Worm (Caenorhabditis elegans) whole organism, L4 larva: ENCODE results near the gene sur-5.
A peak's percentile ranks its signal among the peaks of the same experiment; 100 is the strongest.

Experiments used
- F26F4.8 ChIP-seq: fragments of 200-800 bp; sonication (Bioruptor generic); conservative IDR thresholded peaks from 2 replicates; pipeline ENCODE4 v1.3.6; 2022; ENCODE audit warnings: missing genetic modification characterization, missing compliant biosample characterization
- F49E8.2 ChIP-seq: sonication (generic microtip); optimal IDR thresholded peaks from 2 replicates; lab custom pipeline; 2016; ENCODE audit warnings: missing compliant biosample characterization, mild to moderate bottlenecking, missing genetic modification characterization, borderline replicate concordance
- T26A8.4 ChIP-seq: fragments of 200-800 bp; sonication (Bioruptor generic); IDR thresholded peaks from 2 replicates; pipeline ENCODE4 v1.3.6; 2022; ENCODE audit warnings: missing genetic modification characterization, missing compliant biosample characterization
- Y105C5A.15 ChIP-seq: fragments of 200-800 bp; sonication (Bioruptor generic); IDR thresholded peaks from 2 replicates; pipeline ENCODE4 v1.3.6; 2022; ENCODE audit warnings: missing genetic modification characterization, missing compliant biosample characterization
- Y48G9A.11 ChIP-seq: fragments of 200-800 bp; sonication (Bioruptor generic); IDR thresholded peaks from 2 replicates; pipeline ENCODE4 v1.3.6; 2022; ENCODE audit warnings: missing genetic modification reagents, missing genetic modification characterization, missing compliant biosample characterization
- Y75B8A.6 ChIP-seq: fragments of 200-800 bp; sonication (Bioruptor generic); IDR thresholded peaks from 2 replicates; pipeline ENCODE4 v1.3.6; 2022; ENCODE audit warnings: missing genetic modification reagents, missing genetic modification characterization, missing compliant biosample characterization
- ZK337.2 ChIP-seq: fragments of 200-800 bp; sonication (Bioruptor generic); IDR thresholded peaks from 2 replicates; pipeline ENCODE4 v1.3.6; 2022; ENCODE audit warnings: missing genetic modification reagents, missing genetic modification characterization, missing compliant biosample characterization
- aly-2 ChIP-seq: sonication (generic microtip); optimal IDR thresholded peaks from 2 replicates; lab custom pipeline; 2018; ENCODE audit warnings: missing biosample characterization, missing genetic modification characterization
- ceh-28 ChIP-seq: fragments of 150-350 bp; optimal IDR thresholded peaks from 2 replicates; lab custom pipeline; 2014; ENCODE audit warnings: missing biosample characterization, missing genetic modification reagents, missing genetic modification characterization
- ceh-32 ChIP-seq: sonication (generic microtip); optimal IDR thresholded peaks from 2 replicates; lab custom pipeline; 2016; ENCODE audit warnings: mild to moderate bottlenecking, missing genetic modification characterization, missing compliant biosample characterization; ENCODE audit not compliant: poor library complexity
- ceh-82 ChIP-seq: sonication (generic microtip); optimal IDR thresholded peaks from 2 replicates; lab custom pipeline; 2017; ENCODE audit warnings: missing biosample characterization, missing genetic modification characterization
- ces-1 ChIP-seq: fragments of 150-350 bp; sonication (generic microtip); optimal IDR thresholded peaks from 4 replicates; lab custom pipeline; 2014; ENCODE audit warnings: missing biosample characterization, missing genetic modification reagents, missing genetic modification characterization
- cey-2 ChIP-seq: sonication (generic microtip); optimal IDR thresholded peaks from 3 replicates; lab custom pipeline; 2017; ENCODE audit warnings: missing genetic modification characterization, mild to moderate bottlenecking, missing compliant biosample characterization, antibody characterized with exemption, borderline replicate concordance; ENCODE audit not compliant: insufficient read depth
- daf-12 ChIP-seq: fragments of 150-350 bp; optimal IDR thresholded peaks from 2 replicates; lab custom pipeline; 2014; ENCODE audit warnings: missing biosample characterization, missing genetic modification reagents, missing genetic modification characterization
- dmd-9 ChIP-seq: fragments of 200-800 bp; sonication (Bioruptor generic); IDR thresholded peaks from 2 replicates; pipeline ENCODE4 v1.3.6; 2022; ENCODE audit warnings: missing genetic modification reagents, missing genetic modification characterization, missing compliant biosample characterization
- dpl-1 ChIP-seq: fragments of 150-350 bp; optimal IDR thresholded peaks from 2 replicates; lab custom pipeline; 2014; ENCODE audit warnings: missing biosample characterization, missing genetic modification reagents, missing genetic modification characterization
- duxl-1 ChIP-seq: sonication (generic microtip); optimal IDR thresholded peaks from 2 replicates; lab custom pipeline; 2016; ENCODE audit warnings: mild to moderate bottlenecking, missing genetic modification characterization, moderate library complexity, missing compliant biosample characterization; ENCODE audit not compliant: poor library complexity
- egl-27 ChIP-seq: sonication (generic microtip); optimal IDR thresholded peaks from 3 replicates; lab custom pipeline; 2017; ENCODE audit warnings: missing biosample characterization, missing genetic modification reagents, missing genetic modification characterization
- gei-8 ChIP-seq: fragments of 200-800 bp; sonication (Bioruptor generic); optimal IDR thresholded peaks from 2 replicates; lab custom pipeline; 2018; ENCODE audit warnings: mild to moderate bottlenecking, missing genetic modification characterization, missing compliant biosample characterization
- hif-1 ChIP-seq, 2 experiments: sonication (generic microtip); optimal IDR thresholded peaks; 2 replicates each; lab custom pipeline; 2016 to 2017; ENCODE audit warnings: missing compliant biosample characterization in 2 of 2, missing genetic modification characterization in 2 of 2, missing genetic modification reagents in 2 of 2, missing genotype in 2 of 2, mild to moderate bottlenecking in 1 of 2
- jun-1 ChIP-seq: fragments of 150-350 bp; optimal IDR thresholded peaks from 2 replicates; lab custom pipeline; 2014; ENCODE audit warnings: missing biosample characterization, missing genetic modification reagents, missing genetic modification characterization
- lim-7 ChIP-seq: fragments of 200-800 bp; sonication (Bioruptor generic); IDR thresholded peaks from 2 replicates; pipeline ENCODE4 v1.3.6; 2022; ENCODE audit warnings: missing genetic modification characterization, missing compliant biosample characterization
- lin-1 ChIP-seq: fragments of 200-800 bp; sonication (Bioruptor generic); IDR thresholded peaks from 2 replicates; pipeline ENCODE4 v1.3.6; 2022; ENCODE audit warnings: missing genetic modification reagents, missing genetic modification characterization, missing compliant biosample characterization
- lin-15B ChIP-seq: fragments of 150-350 bp; sonication (generic microtip); optimal IDR thresholded peaks from 3 replicates; lab custom pipeline; 2014; ENCODE audit warnings: missing biosample characterization, missing genetic modification characterization
- lin-38 ChIP-seq: fragments of 200-800 bp; sonication (Bioruptor generic); IDR thresholded peaks from 2 replicates; pipeline ENCODE4 v1.3.6; 2022; ENCODE audit warnings: missing genetic modification reagents, missing genetic modification characterization, missing compliant biosample characterization
- lin-39 ChIP-seq: fragments of 150-350 bp; optimal IDR thresholded peaks from 2 replicates; lab custom pipeline; 2014; ENCODE audit warnings: missing biosample characterization, missing genetic modification reagents, missing genetic modification characterization
- mep-1 ChIP-seq: fragments of 150-350 bp; sonication (generic microtip); optimal IDR thresholded peaks from 3 replicates; lab custom pipeline; 2014; ENCODE audit warnings: missing biosample characterization, missing genetic modification characterization
- mes-2 ChIP-seq: sonication (generic microtip); optimal IDR thresholded peaks from 2 replicates; lab custom pipeline; 2016; ENCODE audit warnings: missing genotype, mild to moderate bottlenecking, missing genetic modification characterization, missing compliant biosample characterization; ENCODE audit not compliant: poor library complexity, severe bottlenecking
- mxl-2 ChIP-seq: fragments of 200-800 bp; sonication (Bioruptor generic); conservative IDR thresholded peaks from 2 replicates; pipeline ENCODE4 v1.3.6; 2022; ENCODE audit warnings: missing genetic modification reagents, missing genetic modification characterization, missing compliant biosample characterization
- mxl-3 ChIP-seq: fragments of 200-800 bp; sonication (Bioruptor generic); optimal IDR thresholded peaks from 2 replicates; lab custom pipeline; 2018; ENCODE audit warnings: mild to moderate bottlenecking, missing genetic modification characterization, missing compliant biosample characterization
- nhr-10 ChIP-seq: fragments of 150-350 bp; optimal IDR thresholded peaks from 2 replicates; lab custom pipeline; 2014; ENCODE audit warnings: missing biosample characterization, missing genetic modification characterization
- nhr-102 ChIP-seq: sonication (generic microtip); optimal IDR thresholded peaks from 2 replicates; lab custom pipeline; 2016; ENCODE audit warnings: mild to moderate bottlenecking, missing genetic modification characterization, moderate library complexity, missing compliant biosample characterization
- nhr-11 ChIP-seq: fragments of 150-350 bp; optimal IDR thresholded peaks from 2 replicates; lab custom pipeline; 2014; ENCODE audit warnings: missing biosample characterization, missing genetic modification characterization
- nhr-25 ChIP-seq: sonication (generic microtip); optimal IDR thresholded peaks from 2 replicates; lab custom pipeline; 2017; ENCODE audit warnings: missing genetic modification characterization, mild to moderate bottlenecking, missing compliant biosample characterization, antibody characterized with exemption, moderate library complexity, borderline replicate concordance; ENCODE audit not compliant: insufficient read depth
- nhr-42 ChIP-seq: fragments of 200-800 bp; sonication (Bioruptor generic); IDR thresholded peaks from 2 replicates; pipeline ENCODE4 v1.3.6; 2022; ENCODE audit warnings: missing genetic modification characterization, missing compliant biosample characterization
- nhr-76 ChIP-seq: fragments of 150-350 bp; optimal IDR thresholded peaks from 2 replicates; lab custom pipeline; 2014; ENCODE audit warnings: missing biosample characterization, missing genetic modification characterization
- pha-4 ChIP-seq, 2 experiments: fragments of 150-350 bp in 1 of 2; fragments of 200-800 bp in 1 of 2; sonication (Bioruptor generic) in 1 of 2; IDR thresholded peaks in 1 of 2; optimal IDR thresholded peaks in 1 of 2; 2 replicates each; pipeline versions ENCODE4 v1.3.6 to Lab custom; 2014 to 2022; ENCODE audit warnings: missing genetic modification characterization in 2 of 2, missing genetic modification reagents in 2 of 2, missing biosample characterization in 1 of 2, missing compliant biosample characterization in 1 of 2
- saeg-2 ChIP-seq: fragments of 200-800 bp; sonication (Bioruptor generic); IDR thresholded peaks from 2 replicates; pipeline ENCODE4 v1.3.6; 2022; ENCODE audit warnings: missing genetic modification reagents, missing genetic modification characterization, missing compliant biosample characterization
- set-16 ChIP-seq: fragments of 200-800 bp; sonication (Bioruptor generic); IDR thresholded peaks from 2 replicates; pipeline ENCODE4 v1.3.6; 2022; ENCODE audit warnings: missing genetic modification reagents, missing genetic modification characterization, missing compliant biosample characterization
- snpc-1.2 ChIP-seq: fragments of 200-800 bp; sonication (Bioruptor generic); IDR thresholded peaks from 2 replicates; pipeline ENCODE4 v1.3.6; 2022; ENCODE audit warnings: missing genetic modification reagents, missing genetic modification characterization, missing compliant biosample characterization
- snpc-4 ChIP-seq: fragments of 150-350 bp; optimal IDR thresholded peaks from 2 replicates; lab custom pipeline; 2014; ENCODE audit warnings: missing biosample characterization, missing genetic modification characterization
- spr-1 ChIP-seq: sonication (generic microtip); optimal IDR thresholded peaks from 2 replicates; lab custom pipeline; 2016; ENCODE audit warnings: mild to moderate bottlenecking, missing genetic modification characterization, missing compliant biosample characterization
- unc-130 ChIP-seq: sonication (generic microtip); optimal IDR thresholded peaks from 2 replicates; lab custom pipeline; 2016; ENCODE audit warnings: missing genetic modification reagents, missing genetic modification characterization, missing compliant biosample characterization
- unc-62 ChIP-seq, 3 experiments: fragments of 150-350 bp in 1 of 3; sonication (generic microtip); optimal IDR thresholded peaks in 2 of 3; peaks in 1 of 3; 1 replicate in 1 of 3; 2 replicates in 2 of 3; lab custom pipeline; 2014 to 2017; ENCODE audit warnings: missing biosample characterization in 3 of 3, missing genetic modification characterization in 3 of 3, missing genetic modification reagents in 3 of 3, missing genotype in 1 of 3
- zfp-2 ChIP-seq: sonication (generic microtip); optimal IDR thresholded peaks from 2 replicates; lab custom pipeline; 2016; ENCODE audit warnings: mild to moderate bottlenecking, missing genetic modification characterization, missing compliant biosample characterization
- zfp-3 ChIP-seq: fragments of 200-800 bp; sonication (Bioruptor generic); conservative IDR thresholded peaks from 2 replicates; pipeline ENCODE4 v1.3.6; 2022; ENCODE audit warnings: missing genetic modification reagents, missing genetic modification characterization, missing compliant biosample characterization
- zip-11 ChIP-seq: fragments of 200-800 bp; sonication (Bioruptor generic); IDR thresholded peaks from 2 replicates; pipeline ENCODE4 v1.3.6; 2022; ENCODE audit warnings: missing genetic modification characterization, missing compliant biosample characterization
- ztf-11 ChIP-seq: fragments of 150-350 bp; optimal IDR thresholded peaks from 2 replicates; lab custom pipeline; 2014; ENCODE audit warnings: missing biosample characterization, missing genetic modification characterization
- ztf-7 ChIP-seq: fragments of 150-350 bp; optimal IDR thresholded peaks from 2 replicates; lab custom pipeline; 2014; ENCODE audit warnings: missing biosample characterization, missing genetic modification characterization

sur-5 gene

DNA sequence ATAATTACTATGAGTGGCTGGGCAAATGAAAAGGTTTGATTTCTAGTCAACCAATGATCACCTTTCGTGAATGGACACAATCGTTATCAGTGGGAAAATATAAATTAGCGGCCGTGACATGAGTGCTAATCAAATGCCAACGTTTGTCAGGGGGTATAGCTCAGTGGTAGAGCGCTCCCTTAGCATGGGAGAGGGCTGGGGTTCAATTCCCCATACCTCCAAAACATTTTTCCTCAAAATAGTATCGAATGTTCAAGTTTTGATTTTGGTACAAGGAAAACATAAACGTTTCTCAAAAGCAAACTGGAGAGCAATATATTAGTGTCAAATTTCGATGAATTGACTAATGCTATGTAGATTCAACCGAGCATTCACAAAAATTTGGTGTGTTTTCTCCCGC, 18.2 kb upstream of the sur-5 start (continued):
- TF ChIP-seq nhr-76 (tag; lab: Kevin White, UChicago) (no peak), ztf-11 (tag; lab: Kevin White, UChicago) (no peak), T26A8.4 (GFP tag; lab: Robert Waterston, UW) (peak; percentile 77), ceh-82 (tag; lab: Kevin White, UChicago) (no peak), unc-62 (GFP tag; optimal IDR thresholded peaks at IDR 0.05 in 1 of 2; lab: Kevin White, UChicago) (no peak), unc-62 (tag; optimal IDR thresholded peaks at IDR 0.05; lab: Kevin White, UChicago) (no peak), Y105C5A.15 (GFP tag; lab: Robert Waterston, UW) (peak; percentile 82; the same call in 1 of the 2 replicates), ZK337.2 (GFP tag; lab: Robert Waterston, UW) (no peak; the same call in 1 of the 2 replicates), nhr-25 (tag; lab: Kevin White, UChicago) (no peak), zip-11 (GFP tag; lab: Robert Waterston, UW) (0 out of 2 replicates have a peak, but pooled peaks have one; percentile 63), snpc-4 (tag; lab: Kevin White, UChicago) (no peak), cey-2 (tag; lab: Kevin White, UChicago) (no peak), gei-8 (GFP tag; lab: Kevin White, UChicago) (peak; percentile 25), saeg-2 (GFP tag; lab: Robert Waterston, UW) (0 out of 2 replicates have a peak, but pooled peaks have one; percentile 27), hif-1 (tag; optimal IDR thresholded peaks at IDR 0.05; lab: Kevin White, UChicago) (peak in 1 of 2 experiments; percentile 13), nhr-10 (tag; lab: Kevin White, UChicago) (no peak), spr-1 (peak; percentile 42), mes-2 (tag; lab: Kevin White, UChicago) (peak; percentile 42), Y48G9A.11 (no peak), unc-130 (GFP tag; lab: Kevin White, UChicago) (no peak), nhr-11 (no peak), daf-12 (tag; lab: Kevin White, UChicago) (no peak), lin-38 (peak; percentile 69), nhr-42 (GFP tag; lab: Robert Waterston, UW) (peak; percentile 60; the same call in 1 of the 2 replicates), aly-2 (tag; lab: Kevin White, UChicago) (no peak), F26F4.8 (GFP tag; lab: Robert Waterston, UW) (peak; percentile 76), snpc-1.2 (GFP tag; lab: Robert Waterston, UW) (peak; percentile 86), egl-27 (tag; lab: Kevin White, UChicago) (no peak), lin-15B (tag; lab: Kevin White, UChicago) (no peak), ces-1 (GFP tag; lab: Kevin White, UChicago) (no peak), F49E8.2 (tag; lab: Kevin White, UChicago) (peak; percentile 47), Y75B8A.6 (GFP tag; lab: Robert Waterston, UW) (0 out of 2 replicates have a peak, but pooled peaks have one; percentile 58), lin-39 (tag; lab: Kevin White, UChicago) (no peak), pha-4 (GFP tag; IDR thresholded peaks at IDR 0.05; lab: Robert Waterston, UW) (peak; percentile 87; the same call in 1 of the 2 replicates), pha-4 (tag; optimal IDR thresholded peaks at IDR 0.05; lab: Kevin White, UChicago) (no peak), mxl-2 (peak; percentile 61; the same call in 1 of the 2 replicates), mep-1 (tag; lab: Kevin White, UChicago) (peak; percentile 54), zfp-2 (no peak), lin-1 (GFP tag; lab: Robert Waterston, UW) (peak; percentile 81), nhr-102 (tag; lab: Kevin White, UChicago) (peak; percentile 67), ceh-28 (tag; lab: Kevin White, UChicago) (no peak), duxl-1 (tag; lab: Kevin White, UChicago) (peak; percentile 20), ceh-32 (tag; lab: Kevin White, UChicago) (no peak), ztf-7 (tag; lab: Kevin White, UChicago) (peak; percentile 75), lim-7 (GFP tag; lab: Robert Waterston, UW) (peak; percentile 83), set-16 (GFP tag; lab: Robert Waterston, UW) (no peak), dpl-1 (GFP tag; lab: Kevin White, UChicago) (no peak), jun-1 (tag; lab: Kevin White, UChicago) (no peak), dmd-9 (GFP tag; lab: Robert Waterston, UW) (no peak), zfp-3 (GFP tag; lab: Robert Waterston, UW) (no peak), mxl-3 (GFP tag; lab: Kevin White, UChicago) (peak; percentile 51)
